Fruit fly (Drosophila melanogaster): ENCODE measurements around the gene CG13737.

CG13737 gene

DNA sequence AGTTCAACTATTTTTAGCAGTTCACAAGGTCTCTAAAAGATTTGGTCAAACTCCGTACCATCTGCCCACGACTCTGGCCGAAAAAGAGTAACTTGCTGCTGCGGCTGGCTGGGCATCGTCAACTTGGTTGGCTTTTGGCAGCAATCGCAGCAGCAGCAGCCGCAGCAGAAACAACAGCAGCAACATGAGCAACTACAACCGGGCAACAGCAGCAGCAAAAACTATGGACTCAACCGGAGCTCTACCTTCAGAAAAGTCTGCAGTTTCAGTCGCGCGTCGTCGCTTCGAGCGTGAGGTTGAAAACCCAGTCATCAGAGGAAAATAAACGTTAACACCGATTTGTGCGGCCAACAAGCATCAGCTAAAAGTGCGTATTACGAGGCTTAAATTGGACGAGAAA is at the start of gene CG13737:
CG13737 (plus strand) TSS at position 266 of the 400 bp plus-strand sequence.
- peak; percentile 71; the same call in 2 of the 3 replicates for TF ChIP-seq CG2199 (GFP tag; IDR thresholded peaks at IDR 0.05)
- no peak for TF ChIP-seq Six4 (GFP tag; optimal IDR thresholded peaks at IDR 0.05)
- 0 out of 3 replicates have a peak, but pooled peaks have one; percentile 11 for TF ChIP-seq dysf (GFP tag; IDR thresholded peaks at IDR 0.05)
- 0 out of 2 replicates have a peak, but pooled peaks have one; percentile 7 for TF ChIP-seq CG17328 (GFP tag; IDR thresholded peaks at IDR 0.05)
- TF ChIP-seq vvl (GFP tag; IDR thresholded peaks at IDR 0.05) = 0 out of 2 replicates have a peak, but pooled peaks have one; percentile 15
- TF ChIP-seq CG13287 (GFP tag; IDR thresholded peaks at IDR 0.05; ENCODE audit: partially characterized antibody) = 0 out of 2 replicates have a peak, but pooled peaks have one; percentile 11
- TF ChIP-seq row (GFP tag; IDR thresholded peaks at IDR 0.05) = peak; percentile 49; the same call in 2 of the 3 replicates
- TF ChIP-seq C15 (GFP tag; IDR thresholded peaks at IDR 0.05) = no peak
- no peak for TF ChIP-seq CG12942 (GFP tag; optimal IDR thresholded peaks at IDR 0.05)
- peak; percentile 9; the same call in 1 of the 2 replicates for TF ChIP-seq CG14014 (GFP tag; IDR thresholded peaks at IDR 0.05)
- peak; percentile 38 for TF ChIP-seq Jarid2 (GFP tag; optimal IDR thresholded peaks at IDR 0.05)
- TF ChIP-seq CG4360 (GFP tag; IDR thresholded peaks at IDR 0.05) = no peak
- no peak for TF ChIP-seq sna (GFP tag; IDR thresholded peaks at IDR 0.05; ENCODE audit: partially characterized antibody)
- no peak for TF ChIP-seq oc (tag; optimal IDR thresholded peaks at IDR 0.05)
- TF ChIP-seq Adf1 (GFP tag; IDR thresholded peaks at IDR 0.05) = peak; percentile 16; the same call in 1 of the 2 replicates
- peak; percentile 6 for TF ChIP-seq CG5180 (GFP tag; optimal IDR thresholded peaks at IDR 0.05)
- TF ChIP-seq CG11504 (tag; optimal IDR thresholded peaks at IDR 0.05) = peak; percentile 70
- TF ChIP-seq CG12769 (tag; optimal IDR thresholded peaks at IDR 0.05) = peak; percentile 30
- no peak for TF ChIP-seq stc (GFP tag; IDR thresholded peaks at IDR 0.05)
- TF ChIP-seq CG12071 (GFP tag; optimal IDR thresholded peaks at IDR 0.05) = peak; percentile 11
- peak; percentile 82; the same call in 3 of the 4 replicates for TF ChIP-seq chinmo (GFP tag; IDR thresholded peaks at IDR 0.05; ENCODE audit: partially characterized antibody)

DNA sequence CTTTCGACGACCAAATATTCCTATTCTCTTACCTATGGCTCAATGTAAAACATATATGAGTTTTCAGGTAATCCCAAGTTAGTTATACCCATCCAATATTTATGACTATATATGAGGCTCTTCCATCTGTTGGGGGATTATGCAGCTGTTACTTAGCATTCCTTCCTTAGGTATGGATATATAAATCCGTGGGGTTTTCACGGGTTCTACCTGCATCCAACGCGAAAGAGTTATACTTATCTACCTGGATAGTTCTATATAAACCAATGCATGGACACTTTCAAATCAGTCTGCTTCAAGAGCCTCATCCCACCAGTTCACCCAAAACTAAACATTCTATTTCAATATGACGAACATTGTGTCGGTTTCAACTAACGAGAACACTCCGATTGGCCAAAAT is 41.3 kb upstream of the CG13737 start, which contains the start of gene CG43184:
CG43184 (plus strand) TSS at position 301 of the 400 bp plus-strand sequence.
- no peak for TF ChIP-seq lola (GFP tag; optimal IDR thresholded peaks at IDR 0.05)
- TF ChIP-seq CG10209 (GFP tag; optimal IDR thresholded peaks at IDR 0.05) = no peak
- no peak for TF ChIP-seq CG10431 (GFP tag; optimal IDR thresholded peaks at IDR 0.05)

DNA sequence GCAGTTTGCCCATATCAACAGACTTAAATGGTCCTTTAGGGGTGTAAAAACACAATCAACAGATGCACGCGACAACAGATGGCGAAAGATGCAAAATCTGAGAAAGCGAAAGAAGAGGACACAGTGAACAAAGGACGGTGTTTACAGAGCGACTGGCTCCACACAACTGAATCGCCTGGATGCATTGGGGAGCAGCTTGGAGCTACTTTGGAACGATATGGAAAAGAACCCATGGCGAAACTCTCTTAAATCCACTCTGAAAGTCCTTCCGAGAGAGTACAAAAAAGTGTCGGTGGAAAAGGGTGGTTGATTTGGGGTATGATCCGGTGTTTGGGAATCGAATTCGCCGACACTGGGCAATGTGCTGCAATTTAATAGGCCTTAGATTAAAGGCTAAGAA is 38.1 kb upstream of the CG13737 start:
- TF ChIP-seq sob (GFP tag; IDR thresholded peaks at IDR 0.05) (no peak), CG34224 (GFP tag; IDR thresholded peaks at IDR 0.05; ENCODE audit: partially characterized antibody) (no peak), Trl (optimal IDR thresholded peaks at IDR 0.05) (peak; percentile 17 to 18), Trl (GFP tag; optimal IDR thresholded peaks at IDR 0.05) (no peak), CG3163 (GFP tag; optimal IDR thresholded peaks at IDR 0.05) (peak; percentile 63), CG8089 (GFP tag; optimal IDR thresholded peaks at IDR 0.05) (no peak), pfk (GFP tag; optimal IDR thresholded peaks at IDR 0.05) (peak; percentile 68), CG32772 (GFP tag; IDR thresholded peaks at IDR 0.05) (no peak), ap (GFP tag; IDR thresholded peaks at IDR 0.05) (no peak), CG4404 (GFP tag; IDR thresholded peaks at IDR 0.05) (no peak), CHES-1-like (GFP tag; optimal IDR thresholded peaks at IDR 0.05) (no peak), shn (GFP tag; optimal IDR thresholded peaks at IDR 0.05) (no peak), CG13775 (GFP tag; optimal IDR thresholded peaks at IDR 0.05) (no peak), Dp (GFP tag; optimal IDR thresholded peaks at IDR 0.05) (no peak), Deaf1 (tag; optimal IDR thresholded peaks at IDR 0.05) (peak; percentile 69), zf30C (GFP tag; optimal IDR thresholded peaks at IDR 0.05) (no peak), Six4 (GFP tag; optimal IDR thresholded peaks at IDR 0.05) (no peak), Side (GFP tag; optimal IDR thresholded peaks at IDR 0.05) (no peak)
